Worm (Caenorhabditis elegans) whole organism, L4 larva: ENCODE results near the gene F19H8.2.

Experiments
- D1046.2 ChIP-seq: fragments of 200-800 bp; sonication (Bioruptor generic); IDR thresholded peaks from 2 replicates; pipeline ENCODE4 v1.3.6; 2022; ENCODE audit warnings: missing genetic modification characterization, missing compliant biosample characterization
- F26F4.8 ChIP-seq: fragments of 200-800 bp; sonication (Bioruptor generic); conservative IDR thresholded peaks from 2 replicates; pipeline ENCODE4 v1.3.6; 2022; ENCODE audit warnings: missing genetic modification characterization, missing compliant biosample characterization
- F37D6.2 ChIP-seq: sonication (generic microtip); optimal IDR thresholded peaks from 2 replicates; lab custom pipeline; 2016; ENCODE audit warnings: mild to moderate bottlenecking, missing genetic modification characterization, missing compliant biosample characterization
- F49E8.2 ChIP-seq: sonication (generic microtip); optimal IDR thresholded peaks from 2 replicates; lab custom pipeline; 2016; ENCODE audit warnings: missing compliant biosample characterization, mild to moderate bottlenecking, missing genetic modification characterization, borderline replicate concordance
- R02D3.7 ChIP-seq: fragments of 150-350 bp; sonication (generic microtip); optimal IDR thresholded peaks from 3 replicates; lab custom pipeline; 2014; ENCODE audit warnings: missing biosample characterization, missing genetic modification characterization
- T26A8.4 ChIP-seq: fragments of 200-800 bp; sonication (Bioruptor generic); IDR thresholded peaks from 2 replicates; pipeline ENCODE4 v1.3.6; 2022; ENCODE audit warnings: missing genetic modification characterization, missing compliant biosample characterization
- aha-1 ChIP-seq: fragments of 150-350 bp; peaks from one replicate; lab custom pipeline; 2014; ENCODE audit warnings: missing biosample characterization, missing genetic modification characterization
- aly-2 ChIP-seq: sonication (generic microtip); optimal IDR thresholded peaks from 2 replicates; lab custom pipeline; 2018; ENCODE audit warnings: missing biosample characterization, missing genetic modification characterization
- arid-1 ChIP-seq: fragments of 200-800 bp; sonication (Bioruptor generic); conservative IDR thresholded peaks from 2 replicates; pipeline ENCODE4 v1.3.6; 2022; ENCODE audit warnings: missing genetic modification reagents, missing genetic modification characterization, missing compliant biosample characterization
- attf-4 ChIP-seq: sonication (generic microtip); optimal IDR thresholded peaks from 3 replicates; lab custom pipeline; 2017; ENCODE audit warnings: missing biosample characterization, missing genetic modification characterization
- ceh-20 ChIP-seq: fragments of 200-800 bp; sonication (Bioruptor generic); IDR thresholded peaks from 2 replicates; pipeline ENCODE4 v1.3.6; 2022; ENCODE audit warnings: missing genetic modification reagents, missing genetic modification characterization, missing compliant biosample characterization
- ceh-28 ChIP-seq: fragments of 150-350 bp; optimal IDR thresholded peaks from 2 replicates; lab custom pipeline; 2014; ENCODE audit warnings: missing biosample characterization, missing genetic modification reagents, missing genetic modification characterization
- ceh-32 ChIP-seq: sonication (generic microtip); optimal IDR thresholded peaks from 2 replicates; lab custom pipeline; 2016; ENCODE audit warnings: mild to moderate bottlenecking, missing genetic modification characterization, missing compliant biosample characterization; ENCODE audit not compliant: poor library complexity
- cey-2 ChIP-seq: sonication (generic microtip); optimal IDR thresholded peaks from 3 replicates; lab custom pipeline; 2017; ENCODE audit warnings: missing genetic modification characterization, mild to moderate bottlenecking, missing compliant biosample characterization, antibody characterized with exemption, borderline replicate concordance; ENCODE audit not compliant: insufficient read depth
- daf-16 ChIP-seq, 3 experiments: sonication (generic microtip); optimal IDR thresholded peaks; 2 replicates each; lab custom pipeline; 2016 to 2017; ENCODE audit warnings: missing genetic modification characterization in 3 of 3, missing genetic modification reagents in 3 of 3, mild to moderate bottlenecking in 2 of 3, missing compliant biosample characterization in 2 of 3, missing biosample characterization in 1 of 3, moderate library complexity in 1 of 3
- daf-19 ChIP-seq: fragments of 200-800 bp; sonication (Bioruptor generic); conservative IDR thresholded peaks from 2 replicates; pipeline ENCODE4 v1.3.6; 2022; ENCODE audit warnings: missing genetic modification characterization, missing compliant biosample characterization
- dmd-8 ChIP-seq: fragments of 200-800 bp; sonication (Bioruptor generic); IDR thresholded peaks from 2 replicates; pipeline ENCODE4 v1.3.6; 2022; ENCODE audit warnings: missing genetic modification characterization, missing compliant biosample characterization
- hif-1 ChIP-seq, 2 experiments: sonication (generic microtip); optimal IDR thresholded peaks; 2 replicates each; lab custom pipeline; 2016 to 2017; ENCODE audit warnings: missing compliant biosample characterization in 2 of 2, missing genetic modification characterization in 2 of 2, missing genetic modification reagents in 2 of 2, missing genotype in 2 of 2, mild to moderate bottlenecking in 1 of 2
- hlh-11 ChIP-seq: fragments of 200-800 bp; sonication (Bioruptor generic); optimal IDR thresholded peaks from 2 replicates; lab custom pipeline; 2018; ENCODE audit warnings: mild to moderate bottlenecking, missing genetic modification characterization, missing compliant biosample characterization
- lin-29 ChIP-seq: fragments of 200-800 bp; sonication (Bioruptor generic); IDR thresholded peaks from 2 replicates; pipeline ENCODE4 v1.3.6; 2022; ENCODE audit warnings: missing genetic modification reagents, missing genetic modification characterization, missing compliant biosample characterization
- lin-38 ChIP-seq: fragments of 200-800 bp; sonication (Bioruptor generic); IDR thresholded peaks from 2 replicates; pipeline ENCODE4 v1.3.6; 2022; ENCODE audit warnings: missing genetic modification reagents, missing genetic modification characterization, missing compliant biosample characterization
- lin-39 ChIP-seq: fragments of 150-350 bp; optimal IDR thresholded peaks from 2 replicates; lab custom pipeline; 2014; ENCODE audit warnings: missing biosample characterization, missing genetic modification reagents, missing genetic modification characterization
- madf-5 ChIP-seq, 2 experiments: fragments of 200-800 bp; sonication (Bioruptor generic); IDR thresholded peaks; 2 replicates each; pipeline ENCODE4 v1.3.6; 2022; ENCODE audit warnings: missing compliant biosample characterization in 2 of 2, missing genetic modification characterization in 2 of 2
- mes-2 ChIP-seq: sonication (generic microtip); optimal IDR thresholded peaks from 2 replicates; lab custom pipeline; 2016; ENCODE audit warnings: missing genotype, mild to moderate bottlenecking, missing genetic modification characterization, missing compliant biosample characterization; ENCODE audit not compliant: poor library complexity, severe bottlenecking
- nhr-10 ChIP-seq: fragments of 150-350 bp; optimal IDR thresholded peaks from 2 replicates; lab custom pipeline; 2014; ENCODE audit warnings: missing biosample characterization, missing genetic modification characterization
- nhr-111 ChIP-seq: fragments of 200-800 bp; sonication (Bioruptor generic); optimal IDR thresholded peaks from 2 replicates; lab custom pipeline; 2018; ENCODE audit warnings: mild to moderate bottlenecking, missing genetic modification characterization, missing compliant biosample characterization
- nhr-237 ChIP-seq: sonication (generic microtip); optimal IDR thresholded peaks from 2 replicates; lab custom pipeline; 2017; ENCODE audit warnings: missing biosample characterization, missing genetic modification characterization
- nhr-28 ChIP-seq: fragments of 150-350 bp; optimal IDR thresholded peaks from 2 replicates; lab custom pipeline; 2014; ENCODE audit warnings: missing biosample characterization, missing genetic modification characterization
- nhr-42 ChIP-seq: fragments of 200-800 bp; sonication (Bioruptor generic); IDR thresholded peaks from 2 replicates; pipeline ENCODE4 v1.3.6; 2022; ENCODE audit warnings: missing genetic modification characterization, missing compliant biosample characterization
- nhr-48 ChIP-seq: sonication (generic microtip); optimal IDR thresholded peaks from 2 replicates; lab custom pipeline; 2016; ENCODE audit warnings: mild to moderate bottlenecking, missing genetic modification characterization, missing compliant biosample characterization
- set-16 ChIP-seq: fragments of 200-800 bp; sonication (Bioruptor generic); IDR thresholded peaks from 2 replicates; pipeline ENCODE4 v1.3.6; 2022; ENCODE audit warnings: missing genetic modification reagents, missing genetic modification characterization, missing compliant biosample characterization
- spr-1 ChIP-seq: sonication (generic microtip); optimal IDR thresholded peaks from 2 replicates; lab custom pipeline; 2016; ENCODE audit warnings: mild to moderate bottlenecking, missing genetic modification characterization, missing compliant biosample characterization
- spr-3 ChIP-seq: fragments of 200-800 bp; sonication (Bioruptor generic); optimal IDR thresholded peaks from 2 replicates; lab custom pipeline; 2018; ENCODE audit warnings: mild to moderate bottlenecking, missing genetic modification characterization, missing compliant biosample characterization
- unc-130 ChIP-seq: sonication (generic microtip); optimal IDR thresholded peaks from 2 replicates; lab custom pipeline; 2016; ENCODE audit warnings: missing genetic modification reagents, missing genetic modification characterization, missing compliant biosample characterization
- unc-39 ChIP-seq: sonication (generic microtip); optimal IDR thresholded peaks from 2 replicates; lab custom pipeline; 2017; ENCODE audit warnings: missing biosample characterization, missing genetic modification characterization
- unc-62 ChIP-seq, 3 experiments: fragments of 150-350 bp in 1 of 3; sonication (generic microtip); optimal IDR thresholded peaks in 2 of 3; peaks in 1 of 3; 1 replicate in 1 of 3; 2 replicates in 2 of 3; lab custom pipeline; 2014 to 2017; ENCODE audit warnings: missing biosample characterization in 3 of 3, missing genetic modification characterization in 3 of 3, missing genetic modification reagents in 3 of 3, missing genotype in 1 of 3
- zag-1 ChIP-seq: fragments of 150-350 bp; optimal IDR thresholded peaks from 2 replicates; lab custom pipeline; 2014; ENCODE audit warnings: missing biosample characterization, missing genetic modification characterization
- zip-2 ChIP-seq: fragments of 150-350 bp; optimal IDR thresholded peaks from 2 replicates; lab custom pipeline; 2014; ENCODE audit warnings: missing biosample characterization, missing genetic modification characterization

F19H8.2 gene

ce11 chrII:14587407-14587806, 18.3 kb downstream of the F19H8.2 start, which contains the start of gene C01G12.5:
C01G12.5 (minus strand) TSS chrII:14587507.
- TF ChIP-seq spr-3 (GFP tag; lab: Kevin White, UChicago), result no peak
- TF ChIP-seq F49E8.2, result no peak
- TF ChIP-seq nhr-42 (GFP tag; lab: Robert Waterston, UW), result no peak
- TF ChIP-seq D1046.2, result no peak
- TF ChIP-seq aha-1, result peak; percentile 26
- no peak for TF ChIP-seq cey-2 (tag; lab: Kevin White, UChicago)
- no peak for TF ChIP-seq aly-2
- no peak for TF ChIP-seq nhr-237 (tag; lab: Kevin White, UChicago)
- TF ChIP-seq F26F4.8 (GFP tag; lab: Robert Waterston, UW), result no peak
- TF ChIP-seq attf-4 (tag; lab: Kevin White, UChicago), result no peak
- no peak for TF ChIP-seq lin-39 (tag; lab: Kevin White, UChicago)
- TF ChIP-seq nhr-48 (tag; lab: Kevin White, UChicago), result no peak
- TF ChIP-seq hif-1 (tag; optimal IDR thresholded peaks at IDR 0.05; lab: Kevin White, UChicago), result no peak
- no peak for TF ChIP-seq lin-29
- peak; percentile 24 for TF ChIP-seq nhr-28 (tag; lab: Kevin White, UChicago)
- no peak for TF ChIP-seq set-16 (GFP tag; lab: Robert Waterston, UW)

ce11 chrII:14582206-14582605, 23.5 kb downstream of the F19H8.2 start, which contains the start of gene C01G12.3:
C01G12.3 (minus strand) TSS chrII:14582306.
- TF ChIP-seq dmd-8 (GFP tag; lab: Robert Waterston, UW) (no peak), R02D3.7 (tag; lab: Kevin White, UChicago) (no peak), hif-1 (tag; optimal IDR thresholded peaks at IDR 0.05; lab: Kevin White, UChicago) (no peak), nhr-111 (GFP tag; lab: Kevin White, UChicago) (no peak), unc-62 (GFP tag; optimal IDR thresholded peaks at IDR 0.05 in 1 of 2; lab: Kevin White, UChicago) (peak in 1 of 2 experiments; percentile 11), unc-62 (tag; optimal IDR thresholded peaks at IDR 0.05; lab: Kevin White, UChicago) (no peak)

- TF ChIP-seq unc-62 (GFP tag; optimal IDR thresholded peaks at IDR 0.05 in 1 of 2; lab: Kevin White, UChicago) (peak in 1 of 2 experiments; percentile 46), unc-62 (tag; optimal IDR thresholded peaks at IDR 0.05; lab: Kevin White, UChicago) (no peak), aha-1 (peak; percentile 42), unc-39 (tag; lab: Kevin White, UChicago) (no peak)
These were observed 25.1 kb downstream of the F19H8.2 start, which contains the start of the genes nspb-8 and nspb-9 for ce11 chrII:14580549-14580948. nspb-8 (minus strand) TSS chrII:14580649. nspb-9 (plus strand) TSS chrII:14580859.

ce11 chrII:14578716-14579115, 27.0 kb downstream of the F19H8.2 start, which contains the start of gene C01G12.9:
C01G12.9 (plus strand) TSS chrII:14579016.
- TF ChIP-seq lin-38 (GFP tag; lab: Robert Waterston, UW) (no peak), ceh-28 (peak; percentile 70), nhr-10 (tag; lab: Kevin White, UChicago) (no peak), zip-2 (tag; lab: Kevin White, UChicago) (no peak), ceh-32 (tag; lab: Kevin White, UChicago) (no peak), madf-5 (GFP tag; IDR thresholded peaks at IDR 0.05; lab: Robert Waterston, UW) (no peak), unc-130 (no peak), zag-1 (tag; lab: Kevin White, UChicago) (no peak)
- TF ChIP-seq, all 104 proteins: peak for 1

- TF ChIP-seq aha-1, result peak; percentile 24
- TF ChIP-seq daf-19 (GFP tag; lab: Robert Waterston, UW), result no peak
- TF ChIP-seq T26A8.4 (GFP tag; lab: Robert Waterston, UW), result no peak
These were observed 27.7 kb downstream of the F19H8.2 start, which contains the start of gene nspb-7 for ce11 chrII:14578013-14578412. nspb-7 (plus strand) TSS chrII:14578313.

- no peak for TF ChIP-seq ceh-28
- no peak for TF ChIP-seq arid-1 (GFP tag; lab: Robert Waterston, UW)
- TF ChIP-seq ceh-20, result no peak
- no peak for TF ChIP-seq lin-39 (tag; lab: Kevin White, UChicago)
- TF ChIP-seq F37D6.2 (tag; lab: Kevin White, UChicago), result no peak
- TF ChIP-seq daf-16 (GFP tag; optimal IDR thresholded peaks at IDR 0.05; lab: Kevin White, UChicago), result no peak
- TF ChIP-seq daf-16 (tag; optimal IDR thresholded peaks at IDR 0.05; lab: Kevin White, UChicago), result no peak
- TF ChIP-seq aly-2, result no peak
- no peak for TF ChIP-seq spr-1
- no peak for TF ChIP-seq lin-29
- no peak for TF ChIP-seq hlh-11 (tag; lab: Kevin White, UChicago)
- TF ChIP-seq mes-2 (tag; lab: Kevin White, UChicago), result no peak
- no peak for TF ChIP-seq unc-130
These were observed 29.2 kb downstream of the F19H8.2 start, which contains the start of gene C01G12.13 for ce11 chrII:14576429-14576828. C01G12.13 (plus strand) TSS chrII:14576729.
